Worm (Caenorhabditis elegans) whole organism, L4/young adult: Measurements from ENCODE around the gene T04F3.4.

Experiments
- dao-5 ChIP-seq: sonication (generic microtip); optimal IDR thresholded peaks from 2 replicates; lab custom pipeline; 2016; ENCODE audit warnings: missing genotype, missing genetic modification characterization, moderate library complexity, missing compliant biosample characterization
- him-1 ChIP-seq: sonication (generic microtip); optimal IDR thresholded peaks from 2 replicates; lab custom pipeline; 2016; ENCODE audit warnings: missing genotype, missing genetic modification reagents, missing genetic modification characterization, missing compliant biosample characterization

- no peak for TF ChIP-seq him-1 (tag; lab: Kevin White, UChicago)
- no peak for TF ChIP-seq dao-5
Measured at ce11 chrV:11739820-11740219, 23.0 kb downstream of the T04F3.4 start, which contains the start of gene T04F3.1.
